Worm (Caenorhabditis elegans): ENCODE data around the gene dyrb-1.

dyrb-1 gene

DNA sequence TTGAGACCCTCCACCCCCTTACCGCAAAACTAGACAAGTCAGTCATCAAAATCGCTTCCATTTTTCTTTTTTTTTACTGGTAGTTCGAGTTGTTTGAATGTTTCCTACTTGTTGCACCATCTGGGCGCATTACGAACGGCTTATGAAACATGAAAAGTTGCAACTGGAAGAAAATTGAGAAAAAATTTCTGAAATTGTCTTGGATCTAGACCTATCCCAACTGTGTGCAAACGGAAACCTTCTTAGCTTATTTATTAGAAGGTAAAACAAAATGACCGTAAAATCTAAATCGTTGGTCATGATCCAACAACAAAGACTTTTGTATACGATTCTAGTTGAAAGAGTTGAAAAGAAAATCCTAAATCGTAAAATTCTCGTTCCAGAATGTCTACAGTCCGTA, 32.5 kb downstream of the dyrb-1 start:
- no peak for TF ChIP-seq elt-4 (tag; optimal IDR thresholded peaks at IDR 0.05)
- TF ChIP-seq unc-55 (GFP tag; optimal IDR thresholded peaks at IDR 0.05): no peak
- TF ChIP-seq tbx-7 (tag; optimal IDR thresholded peaks at IDR 0.05): no peak
- TF ChIP-seq Y22D7AL.16 (tag; optimal IDR thresholded peaks at IDR 0.05): no peak
- no peak for TF ChIP-seq dve-1 (tag; optimal IDR thresholded peaks at IDR 0.05)
- TF ChIP-seq lin-11 (tag; optimal IDR thresholded peaks at IDR 0.05): no peak
- no peak for TF ChIP-seq T23F11.4 (GFP tag; optimal IDR thresholded peaks at IDR 0.05)

DNA sequence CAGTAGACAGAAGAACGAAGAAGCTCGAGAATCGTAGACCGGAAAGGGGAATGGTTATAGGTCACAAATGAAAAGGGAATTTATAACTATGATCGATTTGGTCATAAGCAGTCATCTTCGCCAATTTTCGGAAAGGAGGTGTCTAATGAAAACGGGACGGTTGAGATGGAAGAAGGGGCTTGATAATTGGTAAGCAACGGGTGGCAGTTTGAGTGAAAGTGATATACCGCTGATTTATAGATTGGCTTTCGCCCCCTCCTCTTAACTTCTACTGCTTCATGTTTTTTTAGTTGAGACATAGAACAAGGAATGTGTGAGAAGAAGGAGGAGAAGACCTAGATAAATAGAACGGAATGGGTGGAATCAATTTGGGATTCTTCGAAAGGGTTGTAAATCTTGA, 34.2 kb downstream of the dyrb-1 start:
- no peak for TF ChIP-seq K09A11.1 (tag; optimal IDR thresholded peaks at IDR 0.05; ENCODE audit: insufficient read depth)
- TF ChIP-seq dve-1 (tag; optimal IDR thresholded peaks at IDR 0.05): no peak
- TF ChIP-seq ceh-30 (tag; optimal IDR thresholded peaks at IDR 0.05): no peak

DNA sequence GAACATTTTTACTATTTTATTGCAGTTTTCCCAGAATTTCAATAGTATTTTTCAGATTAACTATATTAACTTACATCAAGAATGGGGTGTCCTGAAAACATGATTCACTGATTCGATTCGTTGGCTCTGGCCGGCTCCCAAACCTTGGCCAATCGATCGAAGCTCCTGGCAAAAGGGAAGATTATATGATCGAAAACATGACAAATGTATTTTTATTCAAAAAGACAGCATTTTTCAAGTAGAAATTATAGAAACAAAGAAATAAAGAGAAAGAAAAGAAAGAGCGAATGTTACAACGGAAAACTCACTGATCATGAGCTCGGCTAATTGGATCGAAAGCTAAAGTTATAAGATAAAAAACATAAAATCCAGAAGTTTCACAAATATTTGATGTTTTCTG, 36.2 kb downstream of the dyrb-1 start, which contains the start of gene T24B8.4:
Gene T24B8.4, minus strand, starts transcription at position 101 of the 400 bp plus-strand sequence.
- no peak for TF ChIP-seq ama-1 (optimal IDR thresholded peaks at IDR 0.05)
- TF ChIP-seq hlh-30 (tag; optimal IDR thresholded peaks at IDR 0.05; ENCODE audit: insufficient read depth): no peak
- TF ChIP-seq ceh-19 (GFP tag; optimal IDR thresholded peaks at IDR 0.05): no peak
- no peak for TF ChIP-seq ceh-45 (GFP tag; IDR thresholded peaks at IDR 0.05)
- no peak for TF ChIP-seq mec-3 (tag; optimal IDR thresholded peaks at IDR 0.05; ENCODE audit: borderline replicate concordance)
- no peak for TF ChIP-seq ceh-2 (tag; optimal IDR thresholded peaks at IDR 0.05)
- no peak for TF ChIP-seq elt-4 (tag; optimal IDR thresholded peaks at IDR 0.05)
- TF ChIP-seq hlh-15 (tag; optimal IDR thresholded peaks at IDR 0.05): no peak
- TF ChIP-seq pha-2 (tag; optimal IDR thresholded peaks at IDR 0.05): no peak
- no peak for TF ChIP-seq dmd-4 (tag; optimal IDR thresholded peaks at IDR 0.05; ENCODE audit: borderline replicate concordance)
- no peak for TF ChIP-seq fkh-10 (GFP tag; optimal IDR thresholded peaks at IDR 0.05)
- TF ChIP-seq sdc-2 (tag; optimal IDR thresholded peaks at IDR 0.05): no peak
- no peak for TF ChIP-seq Y22D7AL.16 (tag; optimal IDR thresholded peaks at IDR 0.05)
- no peak for TF ChIP-seq pha-4 (tag; optimal IDR thresholded peaks at IDR 0.05)
- TF ChIP-seq tbx-2 (tag; optimal IDR thresholded peaks at IDR 0.05): no peak
- TF ChIP-seq hlh-13 (GFP tag; optimal IDR thresholded peaks at IDR 0.05): no peak

DNA sequence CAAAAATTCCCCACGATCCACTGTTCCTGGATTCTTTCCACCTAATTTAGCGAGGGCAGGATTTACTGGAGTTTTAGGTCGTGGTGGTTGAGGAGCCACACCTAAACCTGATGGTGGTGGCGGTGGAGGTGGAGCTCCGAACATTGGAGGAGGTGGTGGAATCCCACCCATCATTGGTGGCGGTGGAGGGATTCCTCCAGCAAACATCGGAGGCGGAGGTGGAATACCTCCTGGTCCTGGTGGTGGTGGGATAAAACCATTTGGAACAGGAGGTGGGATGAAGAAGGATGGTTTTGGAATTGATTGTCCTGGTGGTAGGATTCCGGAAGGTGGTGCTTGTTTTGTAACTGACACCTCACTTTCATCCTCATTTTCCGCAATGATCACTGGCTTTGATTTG, 37.1 kb downstream of the dyrb-1 start:
- no peak for TF ChIP-seq madf-2 (tag; optimal IDR thresholded peaks at IDR 0.05)
- no peak for TF ChIP-seq ceh-24 (tag; optimal IDR thresholded peaks at IDR 0.05)
- no peak for TF ChIP-seq ttx-3 (tag; optimal IDR thresholded peaks at IDR 0.05)
- no peak for TF ChIP-seq K02D7.2 (tag; optimal IDR thresholded peaks at IDR 0.05)
- TF ChIP-seq unc-86 (tag; optimal IDR thresholded peaks at IDR 0.05): no peak
- no peak for TF ChIP-seq ceh-18 (tag; optimal IDR thresholded peaks at IDR 0.05)
- TF ChIP-seq sox-4 (tag; optimal IDR thresholded peaks at IDR 0.05): no peak
- no peak for TF ChIP-seq hlh-15 (tag; optimal IDR thresholded peaks at IDR 0.05)
- TF ChIP-seq ceh-48 (tag; optimal IDR thresholded peaks at IDR 0.05): no peak
- TF ChIP-seq pha-4 (tag; optimal IDR thresholded peaks at IDR 0.05): no peak
- TF ChIP-seq Y22D7AL.16 (tag; optimal IDR thresholded peaks at IDR 0.05): no peak

DNA sequence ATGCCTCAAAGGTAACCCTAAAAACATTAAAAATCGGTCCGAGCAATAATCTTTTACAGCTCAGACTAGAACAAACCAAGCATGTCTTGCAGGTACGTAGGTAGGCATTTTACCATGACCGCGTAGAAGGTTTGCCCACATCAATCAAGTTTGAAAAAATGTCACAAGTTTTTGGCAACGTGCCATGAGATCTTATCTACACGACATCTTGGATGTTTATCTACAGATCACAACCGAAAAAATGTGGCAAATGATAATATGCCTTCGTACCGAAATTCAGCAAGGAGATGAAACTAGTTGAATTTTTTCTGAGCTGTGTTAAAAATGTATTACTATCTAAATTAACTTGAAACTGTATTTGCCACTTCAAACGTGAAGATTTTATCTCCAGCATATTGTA, 42.5 kb downstream of the dyrb-1 start:
- TF ChIP-seq syd-9 (tag; optimal IDR thresholded peaks at IDR 0.05) (no peak), fkh-6 (tag; optimal IDR thresholded peaks at IDR 0.05) (no peak), ttx-3 (tag; optimal IDR thresholded peaks at IDR 0.05) (no peak), ceh-22 (tag; optimal IDR thresholded peaks at IDR 0.05) (no peak), elt-2 (tag; optimal IDR thresholded peaks at IDR 0.05) (no peak)
